Fruit fly (Drosophila melanogaster) whole organism, wandering third instar larva: ENCODE results near the gene pzg.

ENCODE experiments used
- Hnf4 ChIP-seq: fragments of 200-800 bp; sonication (Bioruptor generic); optimal IDR thresholded peaks from 2 replicates; lab custom pipeline; 2016; ENCODE audit warnings: missing biosample characterization, mild to moderate bottlenecking, missing genetic modification characterization
- br ChIP-seq: fragments of 200-800 bp; sonication (Bioruptor generic); optimal IDR thresholded peaks from 2 replicates; lab custom pipeline; 2016; ENCODE audit warnings: missing biosample characterization, missing genetic modification characterization
- brk ChIP-seq: fragments of 200-800 bp; sonication (Bioruptor generic); optimal IDR thresholded peaks from 2 replicates; lab custom pipeline; 2016; ENCODE audit warnings: missing biosample characterization, mild to moderate bottlenecking, missing genetic modification characterization
- jim ChIP-seq: fragments of 175-275, 200-325 bp; sonication (Bioruptor generic); optimal IDR thresholded peaks from 2 replicates; lab custom pipeline; 2016; ENCODE audit warnings: missing biosample characterization, mild to moderate bottlenecking, missing genetic modification characterization
- pan ChIP-seq: fragments of >200 bp; optimal IDR thresholded peaks from 2 replicates; lab custom pipeline; 2017
- tai ChIP-seq: sonication (Bioruptor generic); optimal IDR thresholded peaks from 2 replicates; lab custom pipeline; 2016; ENCODE audit warnings: missing biosample characterization, missing genetic modification characterization
- usp ChIP-seq: fragments of >200 bp; optimal IDR thresholded peaks from 2 replicates; lab custom pipeline; 2017; ENCODE audit warnings: missing biosample characterization, missing genetic modification characterization

- TF ChIP-seq Hnf4 (GFP tag; lab: Kevin White, UChicago) (no peak), pan (lab: Kevin White, UChicago) (no peak), br (GFP tag; lab: Kevin White, UChicago) (no peak), jim (GFP tag; lab: Kevin White, UChicago) (no peak), tai (GFP tag; lab: Kevin White, UChicago) (no peak), usp (GFP tag; lab: Kevin White, UChicago) (no peak), brk (GFP tag; lab: Kevin White, UChicago) (no peak)
These were observed 15.4 kb upstream of the pzg start, which contains the start of gene CG9389 for dm6 chr3L:21270480-21270879.
